Worm (Caenorhabditis elegans) whole organism, midembryonic: ENCODE results near the gene F55B11.3.

Experiments used
- T22C8.4 ChIP-seq: fragments of 200-800 bp; sonication (Bioruptor generic); IDR thresholded peaks from 2 replicates; pipeline ENCODE4 v1.3.6; 2022; ENCODE audit warnings: missing genetic modification characterization, missing compliant biosample characterization
- cog-1 ChIP-seq: sonication (generic microtip); optimal IDR thresholded peaks from 2 replicates; lab custom pipeline; 2016; ENCODE audit warnings: missing genetic modification characterization, missing compliant biosample characterization
- flt-1 ChIP-seq: fragments of 200-800 bp; sonication (Bioruptor generic); IDR thresholded peaks from 2 replicates; pipeline ENCODE4 v1.3.6; 2022; ENCODE audit warnings: missing genetic modification characterization, missing compliant biosample characterization
- klf-2 ChIP-seq: fragments of 200-800 bp; sonication (Bioruptor generic); conservative IDR thresholded peaks from 2 replicates; pipeline ENCODE4 v1.3.6; 2022; ENCODE audit warnings: missing genetic modification reagents, missing genetic modification characterization, missing compliant biosample characterization
- med-1 ChIP-seq: sonication (generic microtip); optimal IDR thresholded peaks from 2 replicates; lab custom pipeline; 2017; ENCODE audit warnings: missing genetic modification characterization, mild to moderate bottlenecking, missing compliant biosample characterization, antibody characterized with exemption, missing genetic modification reagents; ENCODE audit not compliant: insufficient read depth
- ref-1 ChIP-seq: fragments of 200-800 bp; sonication (Bioruptor generic); conservative IDR thresholded peaks from 2 replicates; pipeline ENCODE4 v1.3.6; 2022; ENCODE audit warnings: missing genetic modification reagents, missing genetic modification characterization, missing compliant biosample characterization
- tab-1 ChIP-seq: fragments of 200-800 bp; sonication (Bioruptor generic); IDR thresholded peaks from 2 replicates; pipeline ENCODE4 v1.3.6; 2022; ENCODE audit warnings: missing genetic modification characterization, missing compliant biosample characterization
- ztf-23 ChIP-seq: fragments of 200-800 bp; sonication (Bioruptor generic); IDR thresholded peaks from 2 replicates; pipeline ENCODE4 v1.3.6; 2022; ENCODE audit warnings: missing genetic modification reagents, missing genetic modification characterization, missing compliant biosample characterization
- ztf-29 ChIP-seq: fragments of 200-800 bp; sonication (Bioruptor generic); IDR thresholded peaks from 2 replicates; pipeline ENCODE4 v1.3.6; 2022; ENCODE audit warnings: missing genetic modification reagents, missing genetic modification characterization, missing compliant biosample characterization

Gene F55B11.3

ce11 chrIV:14424396-14424795, at the start of gene F55B11.3:
Gene F55B11.3 (plus strand): TSS chrIV:14424696.
- no peak for TF ChIP-seq klf-2 (GFP tag; lab: Robert Waterston, UW)
- no peak for TF ChIP-seq ztf-29 (GFP tag; lab: Robert Waterston, UW)
- no peak for TF ChIP-seq flt-1 (GFP tag; lab: Robert Waterston, UW)
- no peak for TF ChIP-seq tab-1 (GFP tag; lab: Robert Waterston, UW)
- no peak for TF ChIP-seq ref-1 (GFP tag; lab: Robert Waterston, UW)
- TF ChIP-seq ztf-23 (GFP tag; lab: Robert Waterston, UW), result no peak
- TF ChIP-seq T22C8.4 (GFP tag; lab: Robert Waterston, UW), result no peak
- no peak for TF ChIP-seq med-1 (GFP tag; lab: Kevin White, UChicago)

ce11 chrIV:14377267-14377814, 47.2 kb upstream of the F55B11.3 start:
- no peak for TF ChIP-seq ztf-23 (GFP tag; lab: Robert Waterston, UW)
- TF ChIP-seq ref-1 (GFP tag; lab: Robert Waterston, UW), result no peak
- TF ChIP-seq T22C8.4 (GFP tag; lab: Robert Waterston, UW), result no peak
- TF ChIP-seq klf-2 (GFP tag; lab: Robert Waterston, UW), result no peak
- no peak for TF ChIP-seq cog-1 (tag; lab: Kevin White, UChicago)
- no peak for TF ChIP-seq med-1 (GFP tag; lab: Kevin White, UChicago)
- TF ChIP-seq flt-1 (GFP tag; lab: Robert Waterston, UW), result no peak

DNA sequence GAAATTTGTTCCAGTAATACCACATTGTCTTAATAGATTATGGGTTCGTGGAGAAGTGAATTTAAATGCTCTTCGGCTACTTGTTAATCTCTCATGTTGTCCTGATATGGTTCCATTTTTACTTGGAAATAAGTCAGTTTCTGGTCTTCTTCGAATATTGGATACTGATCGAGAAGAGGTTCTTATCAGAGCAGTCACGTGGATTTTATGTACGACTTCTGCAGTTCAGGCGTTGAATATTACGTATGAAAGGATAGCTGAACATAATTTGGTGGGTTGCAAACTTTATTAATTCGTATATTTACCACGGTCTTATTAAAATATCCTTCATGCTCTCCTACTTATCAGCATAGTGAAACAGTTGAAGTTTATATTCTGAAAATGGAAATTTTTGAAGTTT, 46.6 kb upstream of the F55B11.3 start:
- TF ChIP-seq tab-1 (GFP tag; lab: Robert Waterston, UW) (no peak), ref-1 (GFP tag; lab: Robert Waterston, UW) (no peak), ztf-29 (GFP tag; lab: Robert Waterston, UW) (no peak), ztf-23 (GFP tag; lab: Robert Waterston, UW) (no peak), T22C8.4 (GFP tag; lab: Robert Waterston, UW) (no peak), med-1 (GFP tag; lab: Kevin White, UChicago) (no peak), flt-1 (GFP tag; lab: Robert Waterston, UW) (no peak), klf-2 (GFP tag; lab: Robert Waterston, UW) (no peak), cog-1 (tag; lab: Kevin White, UChicago) (no peak)

- TF ChIP-seq ref-1 (GFP tag; lab: Robert Waterston, UW) (no peak), T22C8.4 (GFP tag; lab: Robert Waterston, UW) (no peak), flt-1 (GFP tag; lab: Robert Waterston, UW) (no peak), med-1 (GFP tag; lab: Kevin White, UChicago) (no peak), ztf-23 (GFP tag; lab: Robert Waterston, UW) (no peak), cog-1 (tag; lab: Kevin White, UChicago) (no peak), klf-2 (GFP tag; lab: Robert Waterston, UW) (no peak), tab-1 (GFP tag; lab: Robert Waterston, UW) (no peak), ztf-29 (GFP tag; lab: Robert Waterston, UW) (no peak)
Observed at ce11 chrIV:14379191-14379590, 45.3 kb upstream of the F55B11.3 start.

DNA sequence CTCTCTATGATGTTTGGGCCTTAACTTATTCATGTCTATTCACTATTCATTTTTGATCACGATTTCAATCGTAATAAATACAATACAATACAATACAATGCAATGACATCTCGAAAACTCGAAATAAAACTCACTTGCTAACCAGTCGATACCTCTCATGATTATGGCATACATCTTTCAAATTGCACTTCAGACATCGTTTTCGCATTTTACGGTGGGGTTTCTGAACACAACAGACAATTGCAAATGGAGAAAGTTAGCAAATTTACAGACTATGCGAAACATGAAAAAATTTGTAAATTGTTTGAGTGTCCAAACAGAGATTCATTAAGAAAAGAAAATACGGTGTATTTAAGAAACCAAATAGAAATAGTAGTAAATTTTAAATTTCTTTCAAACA, 41.0 kb upstream of the F55B11.3 start, which contains the start of gene paqr-3:
Gene paqr-3 (minus strand): TSS at position 210 of the 400 bp plus-strand sequence.
- TF ChIP-seq med-1 (GFP tag; lab: Kevin White, UChicago) (no peak), klf-2 (GFP tag; lab: Robert Waterston, UW) (no peak), ztf-23 (GFP tag; lab: Robert Waterston, UW) (no peak), T22C8.4 (GFP tag; lab: Robert Waterston, UW) (no peak), ztf-29 (GFP tag; lab: Robert Waterston, UW) (no peak), ref-1 (GFP tag; lab: Robert Waterston, UW) (no peak), cog-1 (tag; lab: Kevin White, UChicago) (no peak), flt-1 (GFP tag; lab: Robert Waterston, UW) (no peak), tab-1 (GFP tag; lab: Robert Waterston, UW) (no peak)

DNA sequence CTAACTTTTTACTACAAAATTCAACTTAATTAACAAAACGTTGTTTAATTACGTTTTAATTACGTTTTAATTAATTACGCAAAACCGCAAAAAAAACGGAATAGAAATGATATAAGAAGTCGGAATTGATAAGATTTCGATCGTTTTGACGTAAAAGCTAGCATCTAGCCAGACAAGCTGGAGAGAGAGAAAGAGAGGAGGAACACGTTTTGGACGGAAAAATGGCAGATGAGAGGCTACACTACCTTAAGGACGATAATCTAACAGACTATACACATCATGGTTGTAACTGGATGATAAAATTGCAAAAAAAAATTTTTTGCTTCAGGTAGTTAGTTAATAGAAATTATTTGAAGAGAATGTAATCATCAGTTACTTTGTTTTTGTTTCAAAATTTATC, 40.3 kb upstream of the F55B11.3 start:
- TF ChIP-seq T22C8.4 (GFP tag; lab: Robert Waterston, UW) (no peak), tab-1 (GFP tag; lab: Robert Waterston, UW) (no peak), flt-1 (GFP tag; lab: Robert Waterston, UW) (no peak), ztf-23 (GFP tag; lab: Robert Waterston, UW) (no peak), ref-1 (GFP tag; lab: Robert Waterston, UW) (no peak)

DNA sequence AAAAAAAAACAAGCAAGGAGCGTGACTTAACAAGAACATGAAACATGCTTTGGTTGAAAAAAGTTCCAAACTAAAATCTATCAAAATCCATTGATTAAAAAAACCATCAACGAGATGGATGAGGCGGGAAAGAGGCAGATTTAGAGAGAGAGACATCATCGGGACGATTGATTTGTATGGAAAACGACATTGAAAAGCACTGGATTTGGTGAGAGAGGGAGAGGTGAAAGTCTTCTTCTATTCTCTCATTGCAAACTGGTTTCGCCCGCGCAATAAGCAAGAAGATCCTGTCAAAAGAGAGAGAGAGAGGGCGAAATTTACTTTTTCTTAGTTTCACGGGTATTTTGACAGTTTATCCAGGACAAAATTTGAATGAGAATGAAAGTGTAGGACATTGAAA, 39.4 kb upstream of the F55B11.3 start:
- TF ChIP-seq ztf-29 (GFP tag; lab: Robert Waterston, UW) (no peak), ztf-23 (GFP tag; lab: Robert Waterston, UW) (no peak), med-1 (GFP tag; lab: Kevin White, UChicago) (no peak), flt-1 (GFP tag; lab: Robert Waterston, UW) (no peak), ref-1 (GFP tag; lab: Robert Waterston, UW) (no peak)

DNA sequence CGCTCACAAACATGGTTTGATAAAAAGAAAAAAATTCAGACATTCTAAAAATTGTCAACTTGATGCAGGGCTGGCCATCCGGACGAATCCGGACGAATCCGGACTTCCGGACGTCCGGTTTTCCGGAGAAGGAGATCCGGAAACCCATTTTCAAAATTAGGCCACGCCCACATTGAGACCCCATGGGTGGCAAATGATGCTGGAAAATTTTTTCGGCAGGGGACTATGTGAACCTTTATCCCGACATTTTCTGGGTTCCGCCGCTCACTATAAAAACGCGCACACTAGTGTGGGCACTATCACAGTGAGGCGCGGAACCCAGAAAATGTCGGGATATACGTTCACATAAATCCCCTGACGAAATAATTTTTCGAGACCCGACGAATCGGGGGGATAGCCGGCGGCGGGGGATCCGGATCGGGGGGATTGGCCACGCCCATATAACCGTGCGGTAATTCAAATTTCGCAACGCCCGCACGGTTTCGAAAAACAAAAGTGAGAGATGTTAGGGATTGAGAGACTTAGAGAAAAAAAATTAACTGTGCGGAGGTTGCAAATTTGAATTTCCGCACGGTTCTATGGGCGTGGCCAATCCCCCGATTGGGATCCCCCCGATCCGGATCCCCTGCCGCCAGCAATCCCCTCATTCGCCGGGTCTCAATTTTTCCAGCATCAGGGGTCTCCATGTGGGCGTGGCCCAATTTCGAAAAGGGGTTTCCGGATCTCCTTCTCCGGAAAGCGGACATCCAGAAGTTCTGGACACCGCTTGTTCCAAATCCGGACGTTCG, 36.5 kb upstream of the F55B11.3 start:
- no peak for TF ChIP-seq tab-1 (GFP tag; lab: Robert Waterston, UW)
- TF ChIP-seq T22C8.4 (GFP tag; lab: Robert Waterston, UW), result no peak
- TF ChIP-seq ztf-23 (GFP tag; lab: Robert Waterston, UW), result no peak
- TF ChIP-seq ref-1 (GFP tag; lab: Robert Waterston, UW), result no peak
- no peak for TF ChIP-seq klf-2 (GFP tag; lab: Robert Waterston, UW)
- TF ChIP-seq med-1 (GFP tag; lab: Kevin White, UChicago), result no peak
- no peak for TF ChIP-seq ztf-29 (GFP tag; lab: Robert Waterston, UW)
- no peak for TF ChIP-seq flt-1 (GFP tag; lab: Robert Waterston, UW)
- TF ChIP-seq cog-1 (tag; lab: Kevin White, UChicago), result no peak
